Fruit fly (Drosophila melanogaster) whole organism, embryonic: ENCODE results near the gene CG18508.
A peak's percentile ranks its signal among the peaks of the same experiment; 100 is the strongest.

ENCODE experiments used
- Atf6 ChIP-seq: fragments of 200-800 bp; sonication (Bioruptor generic); IDR thresholded peaks from 2 replicates; pipeline ENCODE4 v1.3.6; 2022; ENCODE audit warnings: missing biosample characterization, missing genetic modification characterization
- CG10565 ChIP-seq: fragments of 200-800 bp; sonication (Bioruptor generic); optimal IDR thresholded peaks from 3 replicates; lab custom pipeline; 2016; ENCODE audit warnings: missing biosample characterization, mild to moderate bottlenecking, missing genetic modification characterization
- CG11398 ChIP-seq: fragments of 200-800 bp; sonication (Bioruptor generic); optimal IDR thresholded peaks from 2 replicates; lab custom pipeline; 2016; ENCODE audit warnings: missing biosample characterization, missing genetic modification characterization
- CG12391 ChIP-seq: fragments of 200-800 bp; sonication (Bioruptor generic); optimal IDR thresholded peaks from 3 replicates; lab custom pipeline; 2018; ENCODE audit warnings: missing biosample characterization, mild to moderate bottlenecking, missing genetic modification characterization, moderate library complexity
- CG13624 ChIP-seq: fragments of 200-800 bp; sonication (Bioruptor generic); optimal IDR thresholded peaks from 2 replicates; lab custom pipeline; 2016; ENCODE audit warnings: missing biosample characterization, missing genetic modification characterization
- CG13775 ChIP-seq: fragments of 200-800 bp; sonication (Bioruptor generic); optimal IDR thresholded peaks from 3 replicates; lab custom pipeline; 2017; ENCODE audit warnings: missing biosample characterization, mild to moderate bottlenecking, missing genetic modification characterization
- CG15514 ChIP-seq: fragments of 200-800 bp; sonication (Bioruptor generic); optimal IDR thresholded peaks from 3 replicates; lab custom pipeline; 2017; ENCODE audit warnings: missing biosample characterization, missing genetic modification characterization, mild to moderate bottlenecking, moderate library complexity, missing genetic modification reagents
- CG1602 ChIP-seq: fragments of 200-800 bp; sonication (Bioruptor generic); optimal IDR thresholded peaks from 3 replicates; lab custom pipeline; 2016; ENCODE audit warnings: missing biosample characterization, missing genetic modification characterization
- CG1647 ChIP-seq: fragments of 200-800 bp; sonication (Bioruptor generic); optimal IDR thresholded peaks from 3 replicates; lab custom pipeline; 2016; ENCODE audit warnings: missing biosample characterization, missing genetic modification characterization
- CG16813 ChIP-seq: fragments of 200-800 bp; sonication (Bioruptor generic); IDR thresholded peaks from 3 replicates; pipeline ENCODE4 v1.3.6; 2022; ENCODE audit warnings: missing biosample characterization, missing genetic modification characterization; ENCODE audit not compliant: partially characterized antibody
- CG18011 ChIP-seq: fragments of 200-800 bp; sonication (Bioruptor generic); optimal IDR thresholded peaks from 2 replicates; lab custom pipeline; 2017; ENCODE audit warnings: missing biosample characterization, missing genetic modification characterization, mild to moderate bottlenecking, moderate library complexity, missing genotype
- CG18599 ChIP-seq: fragments of 200-800 bp; sonication (Bioruptor generic); optimal IDR thresholded peaks from 3 replicates; lab custom pipeline; 2017; ENCODE audit warnings: missing biosample characterization, missing genetic modification characterization, mild to moderate bottlenecking, moderate library complexity, missing genetic modification reagents
- CG18764 ChIP-seq: fragments of 200-800 bp; sonication (Bioruptor generic); optimal IDR thresholded peaks from 3 replicates; lab custom pipeline; 2016; ENCODE audit warnings: missing biosample characterization, missing genetic modification characterization
- CG30403 ChIP-seq: fragments of 200-800 bp; sonication (Bioruptor generic); optimal IDR thresholded peaks from 3 replicates; lab custom pipeline; 2016; ENCODE audit warnings: missing biosample characterization, missing genetic modification characterization
- CG4854 ChIP-seq: fragments of 200-800 bp; sonication (Bioruptor generic); optimal IDR thresholded peaks from 2 replicates; lab custom pipeline; 2016; ENCODE audit warnings: missing biosample characterization, missing genetic modification characterization, inconsistent platforms
- CG6689 ChIP-seq: fragments of 200-800 bp; sonication (Bioruptor generic); IDR thresholded peaks from 2 replicates; pipeline ENCODE4 v1.3.6; 2022; ENCODE audit warnings: missing biosample characterization, missing genetic modification characterization
- CG7745 ChIP-seq: fragments of 200-800 bp; sonication (Bioruptor generic); optimal IDR thresholded peaks from 2 replicates; lab custom pipeline; 2018; ENCODE audit warnings: missing biosample characterization, mild to moderate bottlenecking, missing genetic modification characterization, moderate library complexity
- CG9797 ChIP-seq: fragments of 200-800 bp; sonication (Bioruptor generic); optimal IDR thresholded peaks from 3 replicates; lab custom pipeline; 2018; ENCODE audit warnings: missing biosample characterization, mild to moderate bottlenecking, missing genetic modification characterization
- D19A ChIP-seq: fragments of 200-800 bp; optimal IDR thresholded peaks from 3 replicates; lab custom pipeline; 2019; ENCODE audit warnings: missing biosample characterization, mild to moderate bottlenecking, missing genetic modification characterization, moderate library complexity
- ERR ChIP-seq: fragments of 200-800 bp; sonication (Bioruptor generic); optimal IDR thresholded peaks from 2 replicates; lab custom pipeline; 2016; ENCODE audit warnings: missing biosample characterization, missing genetic modification characterization
- Eip74EF ChIP-seq, 2 experiments: fragments of 200-800 bp in 1 of 2; fragments of >200 bp in 1 of 2; sonication (Bioruptor generic) in 1 of 2; optimal IDR thresholded peaks; 2 replicates each; lab custom pipeline; 2017 to 2019; ENCODE audit warnings: missing biosample characterization in 2 of 2, missing genetic modification characterization in 2 of 2, mild to moderate bottlenecking in 1 of 2, moderate library complexity in 1 of 2
- Ets97D ChIP-seq: fragments of 200-800 bp; sonication (Bioruptor generic); optimal IDR thresholded peaks from 3 replicates; lab custom pipeline; 2016; ENCODE audit warnings: missing biosample characterization, missing genetic modification characterization
- Fer3 ChIP-seq: fragments of 200-800 bp; sonication (Bioruptor generic); optimal IDR thresholded peaks from 2 replicates; lab custom pipeline; 2018; ENCODE audit warnings: missing biosample characterization, mild to moderate bottlenecking, missing genetic modification characterization, moderate library complexity
- Hr78 ChIP-seq, 2 experiments: fragments of 200-800 bp in 1 of 2; fragments of >200 bp in 1 of 2; sonication (Bioruptor generic) in 1 of 2; optimal IDR thresholded peaks; 2 replicates each; lab custom pipeline; 2017 to 2019; ENCODE audit warnings: missing biosample characterization in 2 of 2, missing genetic modification characterization in 2 of 2, mild to moderate bottlenecking in 1 of 2, moderate library complexity in 1 of 2
- Lim3 ChIP-seq: fragments of 200-800 bp; sonication (Bioruptor generic); IDR thresholded peaks from 2 replicates; pipeline ENCODE4 v1.3.6; 2022; ENCODE audit warnings: missing biosample characterization, missing genetic modification characterization
- MESR4 ChIP-seq: fragments of 200-800 bp; sonication (Bioruptor generic); optimal IDR thresholded peaks from 2 replicates; lab custom pipeline; 2018; ENCODE audit warnings: missing biosample characterization, mild to moderate bottlenecking, missing genetic modification characterization, moderate library complexity
- Oli ChIP-seq: fragments of 200-800 bp; sonication (Bioruptor generic); optimal IDR thresholded peaks from 2 replicates; lab custom pipeline; 2018; ENCODE audit warnings: missing biosample characterization, mild to moderate bottlenecking, missing genetic modification characterization, moderate library complexity
- Ptx1 ChIP-seq: fragments of 200-800 bp; sonication (Bioruptor generic); IDR thresholded peaks from 2 replicates; pipeline ENCODE4 v1.3.6; 2022; ENCODE audit warnings: missing biosample characterization, missing genetic modification characterization
- Side ChIP-seq: fragments of 200-800 bp; sonication (Bioruptor generic); optimal IDR thresholded peaks from 2 replicates; lab custom pipeline; 2016; ENCODE audit warnings: missing biosample characterization, missing genetic modification characterization
- Vsx1 ChIP-seq: fragments of 200-800 bp; sonication (Bioruptor generic); optimal IDR thresholded peaks from 2 replicates; lab custom pipeline; 2017; ENCODE audit warnings: missing biosample characterization, mild to moderate bottlenecking, missing genetic modification characterization, missing genetic modification reagents
- aop ChIP-seq: fragments of 200-800 bp; sonication (Bioruptor generic); IDR thresholded peaks from 2 replicates; pipeline ENCODE4 v1.3.6; 2022; ENCODE audit warnings: missing biosample characterization, missing genetic modification characterization
- dan ChIP-seq: fragments of 200-800 bp; sonication (Bioruptor generic); IDR thresholded peaks from 2 replicates; pipeline ENCODE4 v1.3.6; 2022; ENCODE audit warnings: missing biosample characterization, missing genetic modification characterization
- dati ChIP-seq: fragments of 200-800 bp; sonication (Bioruptor generic); IDR thresholded peaks from 2 replicates; pipeline ENCODE4 v1.3.6; 2022; ENCODE audit warnings: missing biosample characterization, missing genetic modification characterization
- fd3F ChIP-seq: fragments of 200-800 bp; sonication (Bioruptor generic); optimal IDR thresholded peaks from 2 replicates; lab custom pipeline; 2018; ENCODE audit warnings: missing biosample characterization, mild to moderate bottlenecking, missing genetic modification characterization, moderate library complexity
- inv ChIP-seq: fragments of 200-800 bp; sonication (Bioruptor generic); IDR thresholded peaks from 2 replicates; pipeline ENCODE4 v1.3.6; 2022; ENCODE audit warnings: missing biosample characterization, missing genetic modification characterization; ENCODE audit not compliant: partially characterized antibody
- kah ChIP-seq: fragments of 200-800 bp; sonication (Bioruptor generic); optimal IDR thresholded peaks from 2 replicates; lab custom pipeline; 2018; ENCODE audit warnings: missing biosample characterization, mild to moderate bottlenecking, missing genetic modification characterization
- kay ChIP-seq: fragments of 200-800 bp; sonication (Bioruptor generic); optimal IDR thresholded peaks from 2 replicates; lab custom pipeline; 2016; ENCODE audit warnings: missing biosample characterization, missing genetic modification characterization
- kni ChIP-seq: fragments of 200-800 bp; sonication (Bioruptor generic); optimal IDR thresholded peaks from 3 replicates; lab custom pipeline; 2017; ENCODE audit warnings: mild to moderate bottlenecking, missing biosample characterization, missing genetic modification reagents, missing genetic modification characterization
- lbe ChIP-seq: fragments of 200-800 bp; sonication (Bioruptor generic); optimal IDR thresholded peaks from 2 replicates; lab custom pipeline; 2016; ENCODE audit warnings: missing biosample characterization, mild to moderate bottlenecking, missing genetic modification characterization
- lov ChIP-seq, 2 experiments: fragments of 200-800 bp in 1 of 2; fragments of >200 bp in 1 of 2; sonication (Bioruptor generic) in 1 of 2; IDR thresholded peaks in 1 of 2; optimal IDR thresholded peaks in 1 of 2; 2 replicates in 1 of 2; 3 replicates in 1 of 2; pipeline versions ENCODE4 v1.3.6 to Lab custom; 2017 to 2022; ENCODE audit warnings: missing biosample characterization in 1 of 2, missing genetic modification characterization in 1 of 2
- mld ChIP-seq: fragments of 200-800 bp; sonication (Bioruptor generic); IDR thresholded peaks from 3 replicates; pipeline ENCODE4 v1.3.6; 2022; ENCODE audit warnings: missing biosample characterization, missing genetic modification characterization; ENCODE audit not compliant: partially characterized antibody
- onecut ChIP-seq: fragments of 200-800 bp; sonication (Bioruptor generic); IDR thresholded peaks from 2 replicates; pipeline ENCODE4 v1.3.6; 2022; ENCODE audit warnings: missing biosample characterization, missing genetic modification characterization
- pho ChIP-seq: fragments of 200-800 bp; sonication (Bioruptor generic); optimal IDR thresholded peaks from 2 replicates; lab custom pipeline; 2016; ENCODE audit warnings: missing biosample characterization, missing genetic modification characterization
- pnt ChIP-seq: fragments of 200-800 bp; sonication (Bioruptor generic); optimal IDR thresholded peaks from 3 replicates; lab custom pipeline; 2016; ENCODE audit warnings: missing biosample characterization, missing genetic modification characterization
- pros ChIP-seq: fragments of 200-800 bp; sonication (Bioruptor generic); optimal IDR thresholded peaks from 3 replicates; lab custom pipeline; 2019; ENCODE audit warnings: missing biosample characterization, mild to moderate bottlenecking, missing genetic modification characterization, moderate library complexity
- salm ChIP-seq: fragments of 200-800 bp; sonication (Bioruptor generic); optimal IDR thresholded peaks from 2 replicates; lab custom pipeline; 2018; ENCODE audit warnings: missing biosample characterization, mild to moderate bottlenecking, missing genetic modification characterization
- sc ChIP-seq, 3 experiments: fragments of >200 bp in 2 of 3; fragments of 200-800 bp in 1 of 3; sonication (Bioruptor generic) in 1 of 3; optimal IDR thresholded peaks; 2 replicates in 2 of 3; 3 replicates in 1 of 3; lab custom pipeline; 2017; ENCODE audit warnings: mild to moderate bottlenecking in 1 of 3, missing biosample characterization in 1 of 3, missing genetic modification characterization in 1 of 3, missing genetic modification reagents in 1 of 3
- sens-2 ChIP-seq: fragments of 200-800 bp; sonication (Bioruptor generic); IDR thresholded peaks from 2 replicates; pipeline ENCODE4 v1.3.6; 2022; ENCODE audit warnings: missing biosample characterization, missing genetic modification characterization
- sr ChIP-seq: fragments of 200-800 bp; sonication (Bioruptor generic); IDR thresholded peaks from 3 replicates; pipeline ENCODE4 v1.3.6; 2022; ENCODE audit warnings: missing biosample characterization, missing genetic modification characterization

Gene CG18508

DNA sequence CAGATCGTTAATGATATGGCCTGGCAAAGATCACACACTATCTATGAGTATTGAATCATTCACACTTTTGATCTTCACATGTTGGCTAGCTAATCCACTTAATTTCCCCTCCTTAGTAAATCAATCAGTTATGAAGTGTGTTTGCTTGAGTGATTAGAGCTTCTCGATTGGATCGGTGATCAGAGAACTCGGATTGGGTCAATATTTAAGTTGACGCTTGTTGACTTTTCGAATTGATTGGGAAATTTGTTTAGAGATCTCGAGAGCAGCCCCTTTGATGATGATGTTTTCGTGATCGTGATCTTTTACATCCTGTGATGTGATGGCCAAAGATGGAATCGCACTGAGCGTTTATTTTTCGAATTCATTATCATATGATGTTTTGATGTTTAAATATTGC lies 15.5 kb upstream of the CG18508 start (continued):
- TF ChIP-seq pho (GFP tag; lab: Kevin White, UChicago) (no peak), dan (GFP tag; lab: Robert Waterston, UW) (no peak), onecut (GFP tag; lab: Robert Waterston, UW) (peak; percentile 55), Oli (peak; percentile 2), Lim3 (GFP tag; lab: Robert Waterston, UW) (no peak), CG30403 (GFP tag; lab: Kevin White, UChicago) (no peak), CG16813 (no peak), Atf6 (GFP tag; lab: Robert Waterston, UW) (peak; percentile 43), CG18011 (no peak), salm (no peak), MESR4 (GFP tag; lab: Kevin White, UChicago) (no peak), dati (no peak), CG1602 (no peak), lov (optimal IDR thresholded peaks at IDR 0.05; lab: Kevin White, UChicago) (no peak), lov (GFP tag; IDR thresholded peaks at IDR 0.05; lab: Robert Waterston, UW) (no peak), CG13624 (GFP tag; lab: Kevin White, UChicago) (no peak), CG7745 (tag; lab: Kevin White, UChicago) (no peak), inv (no peak), pros (no peak), CG1647 (GFP tag; lab: Kevin White, UChicago) (no peak), CG4854 (GFP tag; lab: Kevin White, UChicago) (peak; percentile 28), Hr78 (GFP tag; optimal IDR thresholded peaks at IDR 0.05; lab: Kevin White, UChicago) (no peak), CG10565 (GFP tag; lab: Kevin White, UChicago) (no peak), CG12391 (tag; lab: Kevin White, UChicago) (peak; percentile 14), Vsx1 (peak; percentile 23), sens-2 (GFP tag; lab: Robert Waterston, UW) (peak; percentile 23; the same call in 1 of the 2 replicates), CG13775 (no peak), CG6689 (GFP tag; lab: Robert Waterston, UW) (peak; percentile 25; the same call in 1 of the 2 replicates), aop (GFP tag; lab: Robert Waterston, UW) (no peak), kay (GFP tag; lab: Kevin White, UChicago) (no peak), Ptx1 (GFP tag; lab: Robert Waterston, UW) (no peak), mld (GFP tag; lab: Robert Waterston, UW) (no peak), Fer3 (tag; lab: Kevin White, UChicago) (peak; percentile 59), kah (GFP tag; lab: Kevin White, UChicago) (peak; percentile 24), Ets97D (no peak), pnt (no peak), fd3F (GFP tag; lab: Kevin White, UChicago) (peak; percentile 19), sc (optimal IDR thresholded peaks at IDR 0.05; lab: Kevin White, UChicago) (no peak), sc (GFP tag; optimal IDR thresholded peaks at IDR 0.05; lab: Kevin White, UChicago) (no peak), CG9797 (GFP tag; lab: Kevin White, UChicago) (no peak), CG15514 (GFP tag; lab: Kevin White, UChicago) (peak; percentile 25), lbe (GFP tag; lab: Kevin White, UChicago) (no peak), ERR (GFP tag; lab: Kevin White, UChicago) (no peak), CG18764 (GFP tag; lab: Kevin White, UChicago) (peak; percentile 39), kni (peak; percentile 34), CG18599 (peak; percentile 41), CG11398 (GFP tag; lab: Kevin White, UChicago) (peak; percentile 58), sr (GFP tag; lab: Robert Waterston, UW) (0 out of 3 replicates have a peak, but pooled peaks have one; percentile 34), Eip74EF (GFP tag; optimal IDR thresholded peaks at IDR 0.05; lab: Kevin White, UChicago) (peak in 1 of 2 experiments; percentile 24), Side (peak; percentile 52), D19A (tag; lab: Kevin White, UChicago) (no peak)
